Worm (Caenorhabditis elegans): Measurements from ENCODE around the gene str-56.

- no peak for TF ChIP-seq lsy-2 (tag; optimal IDR thresholded peaks at IDR 0.05)
- TF ChIP-seq hlh-17 (GFP tag; optimal IDR thresholded peaks at IDR 0.05; ENCODE audit: borderline replicate concordance): no peak
Measured at ce11 chrV:15870356-15870755, 2.0 kb upstream of the str-56 start, which contains the start of gene str-57.

Data from whole organism, L1 larva.